Fruit fly (Drosophila melanogaster) whole organism, embryonic: ENCODE results near the gene mRpS35.

Source experiments
- Ada2b ChIP-seq: fragments of 200-800 bp; sonication (Bioruptor generic); IDR thresholded peaks from 2 replicates; pipeline ENCODE4 v1.3.6; 2022; ENCODE audit warnings: missing biosample characterization, missing genetic modification characterization
- Atf6 ChIP-seq: fragments of 200-800 bp; sonication (Bioruptor generic); IDR thresholded peaks from 2 replicates; pipeline ENCODE4 v1.3.6; 2022; ENCODE audit warnings: missing biosample characterization, missing genetic modification characterization
- Awh ChIP-seq: fragments of 200-800 bp; sonication (Bioruptor generic); IDR thresholded peaks from 2 replicates; pipeline ENCODE4, ENCODE4 v1.3.6; 2022; ENCODE audit warnings: missing biosample characterization, missing genetic modification characterization
- BEAF-32 ChIP-seq: fragments of 200-800 bp; sonication (Bioruptor generic); optimal IDR thresholded peaks from 3 replicates; lab custom pipeline; 2017; ENCODE audit warnings: missing biosample characterization, missing genetic modification characterization, mild to moderate bottlenecking, moderate library complexity, missing genetic modification reagents
- CG10147 ChIP-seq: fragments of 200-800 bp; sonication (Bioruptor generic); optimal IDR thresholded peaks from 2 replicates; lab custom pipeline; 2019; ENCODE audit warnings: missing biosample characterization, mild to moderate bottlenecking, missing genetic modification characterization, moderate library complexity
- CG12299 ChIP-seq: fragments of 200-800 bp; sonication (Bioruptor generic); optimal IDR thresholded peaks from 2 replicates; lab custom pipeline; 2018; ENCODE audit warnings: missing biosample characterization, mild to moderate bottlenecking, missing genetic modification characterization
- CG1233 ChIP-seq: fragments of 200-800 bp; sonication (Bioruptor generic); optimal IDR thresholded peaks from 4 replicates; lab custom pipeline; 2018; ENCODE audit warnings: missing biosample characterization, mild to moderate bottlenecking, missing genetic modification characterization
- CG13287 ChIP-seq: fragments of 200-800 bp; sonication (Bioruptor generic); IDR thresholded peaks from 2 replicates; pipeline ENCODE4 v1.3.6; 2022; ENCODE audit warnings: missing biosample characterization, missing genetic modification characterization; ENCODE audit not compliant: partially characterized antibody
- CG13624 ChIP-seq: fragments of 200-800 bp; sonication (Bioruptor generic); optimal IDR thresholded peaks from 2 replicates; lab custom pipeline; 2016; ENCODE audit warnings: missing biosample characterization, missing genetic modification characterization
- CG1529 ChIP-seq: fragments of 200-800 bp; sonication (Bioruptor generic); optimal IDR thresholded peaks from 3 replicates; lab custom pipeline; 2018; ENCODE audit warnings: missing biosample characterization, missing genetic modification characterization
- CG15514 ChIP-seq: fragments of 200-800 bp; sonication (Bioruptor generic); optimal IDR thresholded peaks from 3 replicates; lab custom pipeline; 2017; ENCODE audit warnings: missing biosample characterization, missing genetic modification characterization, mild to moderate bottlenecking, moderate library complexity, missing genetic modification reagents
- CG17359 ChIP-seq: fragments of 200-800 bp; sonication (Bioruptor generic); optimal IDR thresholded peaks from 3 replicates; lab custom pipeline; 2018; ENCODE audit warnings: missing biosample characterization, mild to moderate bottlenecking, missing genetic modification characterization, moderate library complexity
- CG17568 ChIP-seq: fragments of 200-800 bp; sonication (Bioruptor generic); optimal IDR thresholded peaks from 2 replicates; lab custom pipeline; 2018; ENCODE audit warnings: missing biosample characterization, mild to moderate bottlenecking, missing genetic modification characterization, moderate library complexity
- CG1832 ChIP-seq: fragments of 200-800 bp; sonication (Bioruptor generic); optimal IDR thresholded peaks from 2 replicates; lab custom pipeline; 2017; ENCODE audit warnings: missing biosample characterization, mild to moderate bottlenecking, missing genetic modification characterization, inconsistent platforms
- CG31441 ChIP-seq: fragments of 200-800 bp; sonication (Bioruptor generic); IDR thresholded peaks from 2 replicates; pipeline ENCODE4 v1.3.6; 2022; ENCODE audit warnings: missing biosample characterization, missing genetic modification characterization
- CG34422 ChIP-seq: fragments of 200-800 bp; sonication (Bioruptor generic); IDR thresholded peaks from 3 replicates; pipeline ENCODE4 v1.3.6; 2022; ENCODE audit warnings: missing biosample characterization, missing genetic modification characterization
- CG3847 ChIP-seq: fragments of 200-800 bp; sonication (Bioruptor generic); IDR thresholded peaks from 2 replicates; pipeline ENCODE4 v1.3.6; 2022; ENCODE audit warnings: missing biosample characterization, missing genetic modification characterization
- CG4282 ChIP-seq: fragments of 200-800 bp; sonication (Bioruptor generic); optimal IDR thresholded peaks from 2 replicates; lab custom pipeline; 2016; ENCODE audit warnings: missing biosample characterization, missing genetic modification characterization
- CG6254 ChIP-seq: fragments of 200-800 bp; sonication (Bioruptor generic); optimal IDR thresholded peaks from 3 replicates; lab custom pipeline; 2017; ENCODE audit warnings: mild to moderate bottlenecking, missing biosample characterization, missing genetic modification reagents, missing genetic modification characterization
- CG7357 ChIP-seq: fragments of 200-800 bp; sonication (Bioruptor generic); IDR thresholded peaks from 3 replicates; pipeline ENCODE4 v1.3.6; 2022; ENCODE audit warnings: missing biosample characterization, missing genetic modification characterization
- CG7928 ChIP-seq: fragments of 200-800 bp; sonication (Bioruptor generic); optimal IDR thresholded peaks from 2 replicates; lab custom pipeline; 2017; ENCODE audit warnings: missing biosample characterization, mild to moderate bottlenecking, missing genetic modification characterization
- CG8478 ChIP-seq: fragments of >200 bp; optimal IDR thresholded peaks from 2 replicates; lab custom pipeline; 2018
- CG8944 ChIP-seq: fragments of 200-800 bp; sonication (Bioruptor generic); optimal IDR thresholded peaks from 3 replicates; lab custom pipeline; 2016; ENCODE audit warnings: missing biosample characterization, missing genetic modification characterization
- CG9609 ChIP-seq: fragments of 200-800 bp; sonication (Bioruptor generic); optimal IDR thresholded peaks from 3 replicates; lab custom pipeline; 2016; ENCODE audit warnings: missing biosample characterization, missing genetic modification characterization
- CkIIα-i1 ChIP-seq: fragments of 200-800 bp; sonication (Bioruptor generic); IDR thresholded peaks from 2 replicates; pipeline ENCODE4 v1.3.6; 2022; ENCODE audit warnings: missing biosample characterization, missing genetic modification characterization
- Dip2 ChIP-seq: fragments of 200-800 bp; sonication (Bioruptor generic); IDR thresholded peaks from 2 replicates; pipeline ENCODE4 v1.3.6; 2022; ENCODE audit warnings: missing biosample characterization, missing genetic modification characterization
- Dip3 ChIP-seq: fragments of 200-800 bp; sonication (Bioruptor generic); optimal IDR thresholded peaks from 3 replicates; lab custom pipeline; 2016; ENCODE audit warnings: missing biosample characterization, missing genetic modification characterization
- Drgx ChIP-seq: fragments of 200-800 bp; sonication (Bioruptor generic); IDR thresholded peaks from 2 replicates; pipeline ENCODE4 v1.3.6; 2022; ENCODE audit warnings: missing biosample characterization, missing genetic modification characterization
- Gug ChIP-seq: fragments of 200-800 bp; sonication (Bioruptor generic); IDR thresholded peaks from 4 replicates; pipeline ENCODE4 v1.3.6; 2022; ENCODE audit warnings: missing biosample characterization, missing genetic modification characterization
- H15 ChIP-seq: fragments of 200-800 bp; sonication (Bioruptor generic); IDR thresholded peaks from 3 replicates; pipeline ENCODE4 v1.3.6; 2022; ENCODE audit warnings: missing biosample characterization, missing genetic modification characterization
- Hey ChIP-seq: fragments of 200-800 bp; sonication (Bioruptor generic); optimal IDR thresholded peaks from 3 replicates; lab custom pipeline; 2018; ENCODE audit warnings: missing biosample characterization, mild to moderate bottlenecking, missing genetic modification characterization
- HmgZ ChIP-seq: fragments of 200-800 bp; sonication (Bioruptor generic); optimal IDR thresholded peaks from 2 replicates; lab custom pipeline; 2018; ENCODE audit warnings: missing biosample characterization, mild to moderate bottlenecking, missing genetic modification characterization
- Lhr ChIP-seq: fragments of 200-800 bp; sonication (Bioruptor generic); optimal IDR thresholded peaks from 3 replicates; lab custom pipeline; 2017; ENCODE audit warnings: mild to moderate bottlenecking, missing biosample characterization, missing genetic modification reagents, missing genetic modification characterization
- Mes4 ChIP-seq: fragments of 200-800 bp; sonication (Bioruptor generic); optimal IDR thresholded peaks from 2 replicates; lab custom pipeline; 2016; ENCODE audit warnings: missing biosample characterization, missing genetic modification characterization
- Mrtf ChIP-seq: fragments of 200-800 bp; sonication (Bioruptor generic); IDR thresholded peaks from 3 replicates; pipeline ENCODE4 v1.3.6; 2022; ENCODE audit warnings: missing biosample characterization, missing genetic modification characterization
- Myb ChIP-seq: fragments of 200-800 bp; sonication (Bioruptor generic); optimal IDR thresholded peaks from 2 replicates; lab custom pipeline; 2016; ENCODE audit warnings: missing biosample characterization, missing genetic modification characterization
- Neu2 ChIP-seq: fragments of 200-800 bp; sonication (Bioruptor generic); optimal IDR thresholded peaks from 3 replicates; lab custom pipeline; 2016; ENCODE audit warnings: missing biosample characterization, missing genetic modification characterization, borderline replicate concordance
- Nf-YA ChIP-seq: fragments of 200-800 bp; sonication (Bioruptor generic); IDR thresholded peaks from 2 replicates; pipeline ENCODE4 v1.3.6; 2022; ENCODE audit warnings: missing biosample characterization, missing genetic modification characterization
- Nf-YC ChIP-seq: fragments of 200-800 bp; optimal IDR thresholded peaks from 3 replicates; lab custom pipeline; 2019; ENCODE audit warnings: missing biosample characterization, mild to moderate bottlenecking, missing genetic modification characterization, moderate library complexity
- Sox100B ChIP-seq: fragments of 200-800 bp; sonication (Bioruptor generic); optimal IDR thresholded peaks from 3 replicates; lab custom pipeline; 2018; ENCODE audit warnings: missing biosample characterization, mild to moderate bottlenecking, missing genetic modification characterization
- Spps ChIP-seq: fragments of 200-800 bp; sonication (Bioruptor generic); optimal IDR thresholded peaks from 2 replicates; lab custom pipeline; 2018; ENCODE audit warnings: missing biosample characterization, mild to moderate bottlenecking, missing genetic modification characterization
- aop ChIP-seq: fragments of 200-800 bp; sonication (Bioruptor generic); IDR thresholded peaks from 2 replicates; pipeline ENCODE4 v1.3.6; 2022; ENCODE audit warnings: missing biosample characterization, missing genetic modification characterization
- ato ChIP-seq: fragments of 200-800 bp; sonication (Bioruptor generic); IDR thresholded peaks from 2 replicates; pipeline ENCODE4 v1.3.6; 2022; ENCODE audit warnings: missing biosample characterization, missing genetic modification characterization; ENCODE audit not compliant: partially characterized antibody
- az2 ChIP-seq: fragments of 200-800 bp; sonication (Bioruptor generic); optimal IDR thresholded peaks from 3 replicates; lab custom pipeline; 2016; ENCODE audit warnings: missing biosample characterization, missing genetic modification characterization
- bowl ChIP-seq: fragments of 200-800 bp; sonication (Bioruptor generic); IDR thresholded peaks from 2 replicates; pipeline ENCODE4 v1.3.6; 2022; ENCODE audit warnings: missing biosample characterization, missing genetic modification characterization
- br ChIP-seq: fragments of >200 bp; optimal IDR thresholded peaks from 2 replicates; lab custom pipeline; 2017
- dpn ChIP-seq, 2 experiments: fragments of 200-800 bp; sonication (Bioruptor generic); optimal IDR thresholded peaks; 3 replicates each; lab custom pipeline; 2016; ENCODE audit warnings: missing biosample characterization in 2 of 2, missing genetic modification characterization in 2 of 2
- fd96Cb ChIP-seq: fragments of 200-800 bp; sonication (Bioruptor generic); optimal IDR thresholded peaks from 2 replicates; lab custom pipeline; 2018; ENCODE audit warnings: missing biosample characterization, mild to moderate bottlenecking, missing genetic modification characterization, moderate library complexity
- h ChIP-seq: fragments of >200 bp; optimal IDR thresholded peaks from 2 replicates; lab custom pipeline; 2017
- lmd ChIP-seq: fragments of 200-800 bp; sonication (Bioruptor generic); IDR thresholded peaks from 2 replicates; pipeline ENCODE4 v1.3.6; 2022; ENCODE audit warnings: missing biosample characterization, missing genetic modification characterization
- pum ChIP-seq: fragments of 200-800 bp; sonication (Bioruptor generic); optimal IDR thresholded peaks from 2 replicates; lab custom pipeline; 2016; ENCODE audit warnings: missing biosample characterization, missing genetic modification characterization
- so ChIP-seq: fragments of 200-800 bp; sonication (Bioruptor generic); IDR thresholded peaks from 3 replicates; pipeline ENCODE4 v1.3.6; 2022; ENCODE audit warnings: missing biosample characterization, missing genetic modification characterization
- zf30C ChIP-seq: fragments of 200-800 bp; sonication (Bioruptor generic); optimal IDR thresholded peaks from 3 replicates; lab custom pipeline; 2018; ENCODE audit warnings: missing biosample characterization, mild to moderate bottlenecking, missing genetic modification characterization

mRpS35 gene

dm6 chr3L:2825377-2825776, 44.7 kb downstream of the mRpS35 start (continued):
- TF ChIP-seq Hey (peak; percentile 26), Mes4 (GFP tag; lab: Kevin White, UChicago) (no peak), Dip2 (no peak), CG34422 (no peak), CG17568 (GFP tag; lab: Kevin White, UChicago) (no peak), CG13287 (no peak), CG31441 (GFP tag; lab: Robert Waterston, UW) (peak; percentile 75), CG4282 (GFP tag; lab: Kevin White, UChicago) (no peak), Myb (peak; percentile 7), Atf6 (no peak; the same call in 1 of the 2 replicates), HmgZ (peak; percentile 45), CG10147 (peak; percentile 50), CG8478 (no peak), CG1529 (GFP tag; lab: Kevin White, UChicago) (peak; percentile 41), lmd (GFP tag; lab: Robert Waterston, UW) (peak; percentile 47; the same call in 1 of the 2 replicates), ato (no peak), aop (GFP tag; lab: Robert Waterston, UW) (no peak), Sox100B (GFP tag; lab: Kevin White, UChicago) (peak; percentile 44), Lhr (no peak), Nf-YA (no peak), fd96Cb (tag; lab: Kevin White, UChicago) (peak; percentile 54), CG1233 (GFP tag; lab: Kevin White, UChicago) (peak; percentile 39), CG3847 (no peak), Nf-YC (tag; lab: Kevin White, UChicago) (peak; percentile 45), zf30C (GFP tag; lab: Kevin White, UChicago) (peak; percentile 67), Awh (no peak), CG12299 (peak; percentile 54), br (lab: Kevin White, UChicago) (no peak), CG7928 (no peak), CG17359 (tag; lab: Kevin White, UChicago) (peak; percentile 81), CG8944 (GFP tag; lab: Kevin White, UChicago) (no peak), CG7357 (GFP tag; lab: Robert Waterston, UW) (0 out of 3 replicates have a peak, but pooled peaks have one; percentile 37), Spps (tag; lab: Kevin White, UChicago) (peak; percentile 28), dpn (GFP tag; optimal IDR thresholded peaks at IDR 0.05; lab: Kevin White, UChicago) (peak; percentile 39 to 52), Neu2 (GFP tag; lab: Kevin White, UChicago) (no peak), Drgx (GFP tag; lab: Robert Waterston, UW) (no peak), CkIIα-i1 (GFP tag; lab: Robert Waterston, UW) (no peak), H15 (GFP tag; lab: Robert Waterston, UW) (no peak), h (lab: Kevin White, UChicago) (no peak), CG13624 (peak; percentile 3), BEAF-32 (GFP tag; lab: Kevin White, UChicago) (no peak), so (no peak), Mrtf (GFP tag; lab: Robert Waterston, UW) (0 out of 3 replicates have a peak, but pooled peaks have one; percentile 4), Dip3 (GFP tag; lab: Kevin White, UChicago) (no peak), pum (GFP tag; lab: Kevin White, UChicago) (peak; percentile 9), CG6254 (GFP tag; lab: Kevin White, UChicago) (peak; percentile 5), CG15514 (GFP tag; lab: Kevin White, UChicago) (peak; percentile 52), bowl (GFP tag; lab: Robert Waterston, UW) (no peak), az2 (GFP tag; lab: Kevin White, UChicago) (peak; percentile 48), Ada2b (0 out of 2 replicates have a peak, but pooled peaks have one; percentile 30), CG9609 (GFP tag; lab: Kevin White, UChicago) (peak; percentile 5), Gug (peak; percentile 36; the same call in 2 of the 4 replicates), CG1832 (GFP tag; lab: Kevin White, UChicago) (no peak)
